Fruit fly (Drosophila melanogaster) whole organism: ENCODE data around the gene TM9SF3.

Experiments
- CG8478 ChIP-seq: fragments of >200 bp; optimal IDR thresholded peaks from 2 replicates; lab custom pipeline; 2018; ENCODE audit warnings: inconsistent platforms
- Dll ChIP-seq: fragments of >200 bp; optimal IDR thresholded peaks from 2 replicates; lab custom pipeline; 2017
- EcR ChIP-seq, 2 experiments: fragments of >200 bp; optimal IDR thresholded peaks; 2 replicates each; lab custom pipeline; 2017; ENCODE audit warnings: missing biosample characterization in 2 of 2, missing genetic modification characterization in 2 of 2, missing genetic modification reagents in 2 of 2
- pan ChIP-seq: fragments of >200 bp; optimal IDR thresholded peaks from 2 replicates; lab custom pipeline; 2017
- psq ChIP-seq: fragments of >200 bp; optimal IDR thresholded peaks from 2 replicates; lab custom pipeline; 2017
- usp ChIP-seq: fragments of >200 bp; optimal IDR thresholded peaks from 2 replicates; lab custom pipeline; 2017; ENCODE audit warnings: missing biosample characterization, missing genetic modification characterization, mixed read lengths

The TM9SF3 gene

dm6 chr3L:5563309-5564182 is 40.2 kb downstream of the TM9SF3 start, which contains the start of the genes ScsbetaG and Sras:
Gene ScsbetaG, minus strand, starts transcription at chr3L:5563691.
Gene Sras, plus strand, starts transcription at chr3L:5563774.
- no peak for TF ChIP-seq usp (GFP tag; lab: Kevin White, UChicago)
- TF ChIP-seq EcR (GFP tag; optimal IDR thresholded peaks at IDR 0.05; lab: Kevin White, UChicago): no peak
- TF ChIP-seq pan (lab: Kevin White, UChicago): no peak
- TF ChIP-seq Dll (lab: Kevin White, UChicago): no peak
- no peak for TF ChIP-seq psq (lab: Kevin White, UChicago)
- no peak for TF ChIP-seq CG8478 (lab: Kevin White, UChicago)

DNA sequence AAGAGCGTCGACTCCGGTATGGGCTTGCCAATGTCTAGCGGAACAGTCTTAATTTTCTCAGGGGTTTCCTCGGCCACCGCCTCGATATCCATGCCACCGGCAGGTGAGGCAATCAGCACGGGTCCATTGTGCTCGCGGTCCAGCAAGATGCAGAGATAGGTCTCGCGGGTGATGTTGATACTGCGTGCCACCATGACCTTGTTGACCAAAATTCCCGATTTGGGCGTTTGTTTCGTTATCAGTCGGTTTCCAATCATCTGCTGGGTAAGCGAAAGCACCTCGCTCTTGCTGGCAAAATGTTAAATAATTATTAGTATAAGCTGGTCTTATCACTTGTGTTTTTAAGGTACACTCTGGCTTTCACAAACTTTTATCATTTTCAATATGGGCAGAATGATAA is 41.2 kb downstream of the TM9SF3 start:
- no peak for TF ChIP-seq pan (lab: Kevin White, UChicago)
- TF ChIP-seq Dll (lab: Kevin White, UChicago): no peak
- TF ChIP-seq CG8478 (lab: Kevin White, UChicago): no peak
- TF ChIP-seq psq (lab: Kevin White, UChicago): no peak
- no peak for TF ChIP-seq EcR (GFP tag; optimal IDR thresholded peaks at IDR 0.05; lab: Kevin White, UChicago)
- TF ChIP-seq usp (GFP tag; lab: Kevin White, UChicago): no peak

DNA sequence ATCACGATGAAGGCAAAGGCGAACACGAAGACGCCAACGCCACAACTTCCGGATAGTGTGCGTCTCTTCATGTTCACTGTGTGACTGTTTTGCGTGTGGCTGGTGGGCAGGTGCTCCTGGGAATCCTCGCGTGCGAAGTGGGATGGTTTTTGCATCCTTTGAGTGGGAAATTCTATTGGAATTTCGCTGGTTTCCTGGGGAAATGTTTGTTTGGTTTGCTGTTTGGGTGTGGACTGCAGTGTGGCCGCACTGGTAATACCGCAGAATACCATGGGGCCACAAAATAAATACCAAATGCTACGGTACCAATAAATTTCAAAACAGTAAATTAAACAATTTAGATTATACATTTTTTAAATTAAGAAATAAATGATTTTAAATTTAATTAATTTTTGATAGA is 42.4 kb downstream of the TM9SF3 start, which contains the start of gene sinu:
Gene sinu (minus strand): TSS at position 258 of the 400 bp plus-strand sequence.
- TF ChIP-seq CG8478 (lab: Kevin White, UChicago): no peak
- TF ChIP-seq psq (lab: Kevin White, UChicago): no peak
- no peak for TF ChIP-seq EcR (GFP tag; optimal IDR thresholded peaks at IDR 0.05; lab: Kevin White, UChicago)
- no peak for TF ChIP-seq Dll (lab: Kevin White, UChicago)
- no peak for TF ChIP-seq pan (lab: Kevin White, UChicago)
- TF ChIP-seq usp (GFP tag; lab: Kevin White, UChicago): no peak

DNA sequence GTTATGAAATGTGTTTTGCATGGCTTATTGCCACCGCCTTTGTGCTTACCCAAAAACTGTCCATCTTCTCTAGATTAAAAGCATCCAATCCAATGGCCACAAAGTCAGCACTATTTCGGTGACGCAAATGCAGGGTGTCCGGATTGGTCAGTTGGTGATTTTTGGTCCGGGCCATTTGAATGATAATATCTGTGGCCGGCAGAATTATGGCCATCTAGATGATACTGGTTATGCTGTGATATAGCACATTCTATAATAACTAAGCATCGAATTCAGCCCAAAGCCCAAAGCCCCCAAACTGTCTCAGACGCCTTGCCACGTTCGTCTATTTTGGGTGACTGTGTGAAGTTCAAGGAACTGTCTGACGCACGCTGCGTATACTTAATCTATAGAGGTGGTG is 47.6 kb downstream of the TM9SF3 start:
- TF ChIP-seq pan (lab: Kevin White, UChicago) (no peak), Dll (lab: Kevin White, UChicago) (no peak), EcR (GFP tag; optimal IDR thresholded peaks at IDR 0.05; lab: Kevin White, UChicago) (no peak), usp (GFP tag; lab: Kevin White, UChicago) (no peak), psq (lab: Kevin White, UChicago) (no peak), CG8478 (lab: Kevin White, UChicago) (no peak)

- no peak for TF ChIP-seq psq (lab: Kevin White, UChicago)
- no peak for TF ChIP-seq usp (GFP tag; lab: Kevin White, UChicago)
- no peak for TF ChIP-seq EcR (GFP tag; optimal IDR thresholded peaks at IDR 0.05; lab: Kevin White, UChicago)
- no peak for TF ChIP-seq CG8478 (lab: Kevin White, UChicago)
Measured at dm6 chr3L:5554377-5554776, 49.4 kb downstream of the TM9SF3 start.

dm6 chr3L:5553717-5554116 is 50.1 kb downstream of the TM9SF3 start:
- TF ChIP-seq psq (lab: Kevin White, UChicago): no peak
- no peak for TF ChIP-seq Dll (lab: Kevin White, UChicago)
- TF ChIP-seq pan (lab: Kevin White, UChicago): no peak
- TF ChIP-seq usp (GFP tag; lab: Kevin White, UChicago): no peak
- no peak for TF ChIP-seq EcR (GFP tag; optimal IDR thresholded peaks at IDR 0.05; lab: Kevin White, UChicago)
- TF ChIP-seq CG8478 (lab: Kevin White, UChicago): no peak
